Worm (Caenorhabditis elegans) whole organism, mixed stage, embryonic: ENCODE measurements around the gene pcp-3.
A peak's percentile ranks its signal among the peaks of the same experiment; 100 is the strongest.

ENCODE experiments used
- blmp-1 ChIP-seq: fragments of 150-350 bp; optimal IDR thresholded peaks from 2 replicates; lab custom pipeline; 2014; ENCODE audit warnings: missing biosample characterization, missing genetic modification characterization
- ceh-39 ChIP-seq: fragments of 150-350 bp; optimal IDR thresholded peaks from 2 replicates; lab custom pipeline; 2014; ENCODE audit warnings: missing biosample characterization, missing genetic modification characterization
- ceh-43 ChIP-seq: fragments of 200-800 bp; sonication (Bioruptor generic); optimal IDR thresholded peaks from 2 replicates; lab custom pipeline; 2018; ENCODE audit warnings: mild to moderate bottlenecking, missing genetic modification characterization, moderate library complexity, missing compliant biosample characterization
- ceh-83 ChIP-seq: fragments of 200-800 bp; sonication (Bioruptor generic); optimal IDR thresholded peaks from 2 replicates; lab custom pipeline; 2018; ENCODE audit warnings: mild to moderate bottlenecking, missing genetic modification characterization, missing compliant biosample characterization
- ces-1 ChIP-seq: fragments of 150-350 bp; optimal IDR thresholded peaks from 2 replicates; lab custom pipeline; 2014; ENCODE audit warnings: missing biosample characterization, missing genetic modification reagents, missing genetic modification characterization
- cnd-1 ChIP-seq: fragments of 200-800 bp; sonication (Bioruptor generic); optimal IDR thresholded peaks from 2 replicates; lab custom pipeline; 2018; ENCODE audit warnings: mild to moderate bottlenecking, missing genetic modification characterization, missing compliant biosample characterization
- drap-1 ChIP-seq: fragments of 200-800 bp; sonication (Bioruptor generic); optimal IDR thresholded peaks from 3 replicates; lab custom pipeline; 2018; ENCODE audit warnings: mild to moderate bottlenecking, missing genetic modification characterization, missing compliant biosample characterization
- elt-1 ChIP-seq: sonication (generic microtip); optimal IDR thresholded peaks from 2 replicates; lab custom pipeline; 2017; ENCODE audit warnings: missing genetic modification characterization, mild to moderate bottlenecking, missing compliant biosample characterization, antibody characterized with exemption, moderate library complexity, borderline replicate concordance; ENCODE audit not compliant: insufficient read depth
- elt-3 ChIP-seq: fragments of 150-350 bp; optimal IDR thresholded peaks from 2 replicates; lab custom pipeline; 2014; ENCODE audit warnings: missing biosample characterization, missing genetic modification characterization
- flh-1 ChIP-seq: fragments of 200-800 bp; sonication (Bioruptor generic); optimal IDR thresholded peaks from 2 replicates; lab custom pipeline; 2018; ENCODE audit warnings: mild to moderate bottlenecking, missing genetic modification characterization, moderate library complexity, missing compliant biosample characterization
- hlh-1 ChIP-seq: fragments of 150-350 bp; optimal IDR thresholded peaks from 2 replicates; lab custom pipeline; 2014; ENCODE audit warnings: missing biosample characterization, missing genetic modification reagents, missing genetic modification characterization
- lin-13 ChIP-seq: fragments of 150-350 bp; optimal IDR thresholded peaks from 2 replicates; lab custom pipeline; 2014; ENCODE audit warnings: missing biosample characterization, missing genetic modification characterization
- lin-32 ChIP-seq: fragments of 200-800 bp; sonication (Bioruptor generic); optimal IDR thresholded peaks from 2 replicates; lab custom pipeline; 2018; ENCODE audit warnings: mild to moderate bottlenecking, missing genetic modification characterization, missing compliant biosample characterization
- lsy-2 ChIP-seq: fragments of 150-350 bp; optimal IDR thresholded peaks from 2 replicates; lab custom pipeline; 2014; ENCODE audit warnings: missing biosample characterization, missing genetic modification characterization
- mab-5 ChIP-seq: fragments of 150-350 bp; optimal IDR thresholded peaks from 2 replicates; lab custom pipeline; 2014; ENCODE audit warnings: missing biosample characterization, missing genetic modification characterization
- mep-1 ChIP-seq: fragments of 150-350 bp; optimal IDR thresholded peaks from 2 replicates; lab custom pipeline; 2017; ENCODE audit warnings: missing biosample characterization, missing genetic modification reagents, missing genetic modification characterization, inconsistent platforms
- mls-2 ChIP-seq: sonication (generic microtip); optimal IDR thresholded peaks from 2 replicates; lab custom pipeline; 2016; ENCODE audit warnings: mild to moderate bottlenecking, missing genetic modification characterization, moderate library complexity, missing compliant biosample characterization
- nhr-12 ChIP-seq: fragments of 150-350 bp; optimal IDR thresholded peaks from 2 replicates; lab custom pipeline; 2014; ENCODE audit warnings: missing biosample characterization, missing genetic modification characterization
- nhr-2 ChIP-seq: fragments of 150-350 bp; optimal IDR thresholded peaks from 2 replicates; lab custom pipeline; 2014; ENCODE audit warnings: missing biosample characterization, missing genetic modification characterization
- nhr-237 ChIP-seq: fragments of 150-350 bp; optimal IDR thresholded peaks from 2 replicates; lab custom pipeline; 2014; ENCODE audit warnings: missing biosample characterization, missing genetic modification characterization
- nhr-28 ChIP-seq: fragments of 150-350 bp; optimal IDR thresholded peaks from 2 replicates; lab custom pipeline; 2014; ENCODE audit warnings: missing biosample characterization, missing genetic modification characterization
- pha-4 ChIP-seq: fragments of 150-350 bp; optimal IDR thresholded peaks from 2 replicates; lab custom pipeline; 2018; ENCODE audit warnings: missing biosample characterization, missing genetic modification reagents, missing genetic modification characterization
- sem-2 ChIP-seq: fragments of 200-800 bp; sonication (Bioruptor generic); optimal IDR thresholded peaks from 2 replicates; lab custom pipeline; 2018; ENCODE audit warnings: mild to moderate bottlenecking, missing genetic modification characterization, missing compliant biosample characterization
- tbx-8 ChIP-seq: fragments of 200-800 bp; sonication (Bioruptor generic); optimal IDR thresholded peaks from 2 replicates; lab custom pipeline; 2018; ENCODE audit warnings: mild to moderate bottlenecking, missing genetic modification characterization, moderate library complexity, missing compliant biosample characterization
- unc-120 ChIP-seq: sonication (generic microtip); optimal IDR thresholded peaks from 2 replicates; lab custom pipeline; 2017; ENCODE audit warnings: missing genetic modification characterization, missing compliant biosample characterization; ENCODE audit not compliant: poor library complexity, severe bottlenecking
- unc-39 ChIP-seq: fragments of 150-350 bp; optimal IDR thresholded peaks from 2 replicates; lab custom pipeline; 2014; ENCODE audit warnings: missing biosample characterization, missing genetic modification characterization
- unc-62 ChIP-seq: fragments of 150-350 bp; optimal IDR thresholded peaks from 2 replicates; lab custom pipeline; 2014; ENCODE audit warnings: missing biosample characterization, missing genetic modification reagents, missing genetic modification characterization
- zip-8 ChIP-seq: fragments of 150-350 bp; optimal IDR thresholded peaks from 2 replicates; lab custom pipeline; 2014; ENCODE audit warnings: missing biosample characterization, missing genetic modification characterization
- ztf-11 ChIP-seq: fragments of 150-350 bp; optimal IDR thresholded peaks from 2 replicates; lab custom pipeline; 2014; ENCODE audit warnings: missing biosample characterization, missing genetic modification characterization

pcp-3 gene

ce11 chrIV:9130605-9131004, 28.2 kb downstream of the pcp-3 start:
- TF ChIP-seq elt-1 (tag; lab: Kevin White, UChicago) (no peak), cnd-1 (tag; lab: Kevin White, UChicago) (no peak), blmp-1 (tag; lab: Kevin White, UChicago) (no peak), unc-39 (no peak)

ce11 chrIV:9121545-9121944, 37.3 kb downstream of the pcp-3 start:
- TF ChIP-seq mep-1 (tag; lab: Kevin White, UChicago) (peak; percentile 4), mab-5 (tag; lab: Kevin White, UChicago) (no peak), elt-1 (tag; lab: Kevin White, UChicago) (no peak), tbx-8 (GFP tag; lab: Kevin White, UChicago) (no peak), hlh-1 (peak; percentile 54), ceh-83 (GFP tag; lab: Kevin White, UChicago) (no peak), drap-1 (no peak)

- TF ChIP-seq zip-8 (peak; percentile 26), nhr-2 (tag; lab: Kevin White, UChicago) (no peak), mls-2 (tag; lab: Kevin White, UChicago) (no peak)
These were observed 38.6 kb downstream of the pcp-3 start for ce11 chrIV:9120220-9120619.

- TF ChIP-seq mls-2 (tag; lab: Kevin White, UChicago) (no peak), pha-4 (no peak), hlh-1 (no peak), drap-1 (no peak), nhr-28 (tag; lab: Kevin White, UChicago) (no peak), tbx-8 (GFP tag; lab: Kevin White, UChicago) (no peak), mab-5 (tag; lab: Kevin White, UChicago) (no peak), nhr-2 (tag; lab: Kevin White, UChicago) (no peak), ztf-11 (tag; lab: Kevin White, UChicago) (no peak), elt-1 (tag; lab: Kevin White, UChicago) (no peak)
These were observed 40.0 kb downstream of the pcp-3 start, which contains the start of gene nrfl-1 for ce11 chrIV:9118792-9119191. Gene nrfl-1, plus strand, starts transcription at chrIV:9119092.

- no peak for TF ChIP-seq ces-1 (GFP tag; lab: Kevin White, UChicago)
- no peak for TF ChIP-seq nhr-12
- TF ChIP-seq tbx-8 (GFP tag; lab: Kevin White, UChicago): no peak
- no peak for TF ChIP-seq unc-62 (GFP tag; lab: Kevin White, UChicago)
- TF ChIP-seq drap-1: no peak
- TF ChIP-seq nhr-2 (tag; lab: Kevin White, UChicago): no peak
- TF ChIP-seq nhr-28 (tag; lab: Kevin White, UChicago): no peak
- TF ChIP-seq lin-13 (tag; lab: Kevin White, UChicago): no peak
- no peak for TF ChIP-seq unc-120
- TF ChIP-seq elt-3 (tag; lab: Kevin White, UChicago): no peak
These were observed 40.5 kb downstream of the pcp-3 start for ce11 chrIV:9118348-9118747.

- TF ChIP-seq mab-5 (tag; lab: Kevin White, UChicago) (no peak), nhr-237 (tag; lab: Kevin White, UChicago) (no peak)
These were observed 41.1 kb downstream of the pcp-3 start for ce11 chrIV:9117700-9118099.

ce11 chrIV:9116452-9116851, 42.4 kb downstream of the pcp-3 start:
- TF ChIP-seq ceh-83 (GFP tag; lab: Kevin White, UChicago): no peak
- no peak for TF ChIP-seq unc-39
- no peak for TF ChIP-seq ceh-39 (tag; lab: Kevin White, UChicago)
- TF ChIP-seq blmp-1 (tag; lab: Kevin White, UChicago): no peak
- no peak for TF ChIP-seq pha-4
- TF ChIP-seq lin-13 (tag; lab: Kevin White, UChicago): no peak
- no peak for TF ChIP-seq elt-1 (tag; lab: Kevin White, UChicago)
- no peak for TF ChIP-seq ceh-43
- no peak for TF ChIP-seq flh-1 (GFP tag; lab: Kevin White, UChicago)
- no peak for TF ChIP-seq unc-120
- TF ChIP-seq sem-2 (GFP tag; lab: Kevin White, UChicago): no peak
- no peak for TF ChIP-seq ces-1 (GFP tag; lab: Kevin White, UChicago)
- TF ChIP-seq lsy-2 (tag; lab: Kevin White, UChicago): no peak
- TF ChIP-seq nhr-28 (tag; lab: Kevin White, UChicago): no peak
- TF ChIP-seq lin-32 (GFP tag; lab: Kevin White, UChicago): no peak
